Fruit fly (Drosophila melanogaster): ENCODE data around the gene Npc2e.

Gene Npc2e

dm6 chr3R:10042664-10043372 is 10.3 kb upstream of the Npc2e start, which contains the start of the genes Mical and CG3909 (continued):
- TF ChIP-seq ewg (GFP tag; optimal IDR thresholded peaks at IDR 0.05) (peak; percentile 38), en (GFP tag; optimal IDR thresholded peaks at IDR 0.05) (peak; percentile 23), CG13424 (tag; optimal IDR thresholded peaks at IDR 0.05) (peak; percentile 90), tup (GFP tag; optimal IDR thresholded peaks at IDR 0.05) (no peak), Ravus (GFP tag; IDR thresholded peaks at IDR 0.05) (peak; percentile 46), Bteb2 (GFP tag; optimal IDR thresholded peaks at IDR 0.05) (peak; percentile 49), CG18011 (GFP tag; optimal IDR thresholded peaks at IDR 0.05) (no peak), Myb (GFP tag; optimal IDR thresholded peaks at IDR 0.05) (peak; percentile 9), CG9437 (GFP tag; optimal IDR thresholded peaks at IDR 0.05) (peak; percentile 77), odd (GFP tag; optimal IDR thresholded peaks at IDR 0.05) (peak; percentile 28), ttk (GFP tag; IDR thresholded peaks at IDR 0.05) (peak; percentile 86), grn (GFP tag; optimal IDR thresholded peaks at IDR 0.05) (no peak), gfzf (GFP tag; optimal IDR thresholded peaks at IDR 0.05) (peak; percentile 81), hkb (optimal IDR thresholded peaks at IDR 0.05) (no peak), hkb (GFP tag; IDR thresholded peaks at IDR 0.05) (peak; percentile 82), mirr (GFP tag; optimal IDR thresholded peaks at IDR 0.05) (no peak), CG2199 (GFP tag; IDR thresholded peaks at IDR 0.05) (peak; percentile 57; the same call in 1 of the 3 replicates), CG4820 (GFP tag; optimal IDR thresholded peaks at IDR 0.05) (peak; percentile 64), Lpt (GFP tag; optimal IDR thresholded peaks at IDR 0.05) (no peak), CG2712 (tag; optimal IDR thresholded peaks at IDR 0.05) (peak; percentile 93), CG13123 (GFP tag; optimal IDR thresholded peaks at IDR 0.05) (peak; percentile 75), CG4707 (GFP tag; optimal IDR thresholded peaks at IDR 0.05) (peak; percentile 59), ap (GFP tag; IDR thresholded peaks at IDR 0.05) (peak; percentile 85), CG8290 (GFP tag; optimal IDR thresholded peaks at IDR 0.05) (peak; percentile 81), CG8290 (tag; optimal IDR thresholded peaks at IDR 0.05) (peak in 1 of 2 experiments; percentile 68), Abd-B (GFP tag; optimal IDR thresholded peaks at IDR 0.05) (peak; percentile 81), CG8359 (GFP tag; optimal IDR thresholded peaks at IDR 0.05; ENCODE audit: borderline replicate concordance) (peak; percentile 45), zfh2 (GFP tag; optimal IDR thresholded peaks at IDR 0.05) (peak; percentile 54), CG8765 (GFP tag; IDR thresholded peaks at IDR 0.05) (peak; percentile 65; the same call in 1 of the 2 replicates), pzg (GFP tag; optimal IDR thresholded peaks at IDR 0.05) (peak; percentile 76), chm (GFP tag; IDR thresholded peaks at IDR 0.05) (peak; percentile 85), gem (tag; optimal IDR thresholded peaks at IDR 0.05) (peak; percentile 95), HmgD (GFP tag; optimal IDR thresholded peaks at IDR 0.05) (no peak), MESR4 (GFP tag; optimal IDR thresholded peaks at IDR 0.05) (peak; percentile 64), sna (GFP tag; IDR thresholded peaks at IDR 0.05; ENCODE audit: partially characterized antibody) (peak; percentile 42; the same call in 1 of the 2 replicates), CG9876 (GFP tag; optimal IDR thresholded peaks at IDR 0.05) (no peak), insv (GFP tag; optimal IDR thresholded peaks at IDR 0.05) (peak in 1 of 2 experiments; percentile 46), tap (tag; optimal IDR thresholded peaks at IDR 0.05) (peak; percentile 85), ci (GFP tag; IDR thresholded peaks at IDR 0.05) (peak; percentile 70), CG2116 (GFP tag; optimal IDR thresholded peaks at IDR 0.05) (peak; percentile 66), HLH54F (GFP tag; optimal IDR thresholded peaks at IDR 0.05) (peak; percentile 35), CG8478 (optimal IDR thresholded peaks at IDR 0.05) (no peak), Hsf (GFP tag; optimal IDR thresholded peaks at IDR 0.05) (peak; percentile 63), CG6854 (GFP tag; optimal IDR thresholded peaks at IDR 0.05) (no peak), fru (optimal IDR thresholded peaks at IDR 0.05) (no peak), CG9727 (GFP tag; optimal IDR thresholded peaks at IDR 0.05) (peak; percentile 77), CG2875 (GFP tag; optimal IDR thresholded peaks at IDR 0.05) (peak; percentile 52), sc (optimal IDR thresholded peaks at IDR 0.05) (no peak), sc (GFP tag; optimal IDR thresholded peaks at IDR 0.05) (peak; percentile 49), Dip3 (GFP tag; optimal IDR thresholded peaks at IDR 0.05) (no peak), Aef1 (GFP tag; IDR thresholded peaks at IDR 0.05) (peak; percentile 84)
